Worm (Caenorhabditis elegans): ENCODE measurements around the gene rrf-3.

- no peak for TF ChIP-seq skn-1 (tag; optimal IDR thresholded peaks at IDR 0.05)
- TF ChIP-seq elt-3 (tag; optimal IDR thresholded peaks at IDR 0.05) = no peak
- no peak for TF ChIP-seq elt-2 (tag; optimal IDR thresholded peaks at IDR 0.05)
- TF ChIP-seq unc-62 (GFP tag; optimal IDR thresholded peaks at IDR 0.05) = no peak
- no peak for TF ChIP-seq tbx-2 (tag; optimal IDR thresholded peaks at IDR 0.05)
- TF ChIP-seq ztf-4 (tag; optimal IDR thresholded peaks at IDR 0.05) = no peak
- no peak for TF ChIP-seq jun-1 (tag; optimal IDR thresholded peaks at IDR 0.05)
- no peak for TF ChIP-seq eor-1 (tag; optimal IDR thresholded peaks at IDR 0.05)
- TF ChIP-seq R02D3.7 (tag; optimal IDR thresholded peaks at IDR 0.05) = no peak
- no peak for TF ChIP-seq nhr-77 (tag; optimal IDR thresholded peaks at IDR 0.05)
- no peak for TF ChIP-seq nhr-25 (tag; optimal IDR thresholded peaks at IDR 0.05)
These were observed 34.5 kb upstream of the rrf-3 start for ce11 chrII:8127794-8128193.

Data from whole organism, L3 larva.